Worm (Caenorhabditis elegans): Measurements from ENCODE around the gene mam-1.

mam-1 gene

ce11 chrX:888294-888693, at the start of gene mam-1:
TSS of gene mam-1 (minus strand) at chrX:888394.
- no peak for TF ChIP-seq K11D2.4 (GFP tag; IDR thresholded peaks at IDR 0.05)
- TF ChIP-seq pbrm-1 (GFP tag; IDR thresholded peaks at IDR 0.05) = no peak
- no peak for TF ChIP-seq madf-10 (tag; optimal IDR thresholded peaks at IDR 0.05)
- no peak for TF ChIP-seq lsy-27 (tag; optimal IDR thresholded peaks at IDR 0.05; ENCODE audit: borderline replicate concordance, insufficient read depth)
- no peak for TF ChIP-seq Y95B8A.8 (GFP tag; IDR thresholded peaks at IDR 0.05)
- TF ChIP-seq somi-1 (GFP tag; optimal IDR thresholded peaks at IDR 0.05) = no peak

ce11 chrX:936013-936412, 47.8 kb upstream of the mam-1 start:
- peak; percentile 47; the same call in 1 of the 2 replicates for TF ChIP-seq hmg-1.2 (GFP tag; IDR thresholded peaks at IDR 0.05)
- TF ChIP-seq snpc-4 (GFP tag; optimal IDR thresholded peaks at IDR 0.05) = no peak
- TF ChIP-seq snpc-4 (tag; optimal IDR thresholded peaks at IDR 0.05) = peak in 3 of 4 experiments; percentile 56 to 93 (median 92)
- TF ChIP-seq lag-1 (GFP tag; IDR thresholded peaks at IDR 0.05) = no peak

- TF ChIP-seq mcd-1 (GFP tag; IDR thresholded peaks at IDR 0.05) = no peak
- no peak for TF ChIP-seq fkh-3 (tag; optimal IDR thresholded peaks at IDR 0.05)
- TF ChIP-seq nhr-120 (GFP tag; IDR thresholded peaks at IDR 0.05) = no peak
- TF ChIP-seq madf-10 (tag; optimal IDR thresholded peaks at IDR 0.05) = no peak
- no peak for TF ChIP-seq F55B11.4 (tag; optimal IDR thresholded peaks at IDR 0.05; ENCODE audit: borderline replicate concordance, insufficient read depth)
- no peak for TF ChIP-seq dpff-1 (tag; optimal IDR thresholded peaks at IDR 0.05)
- no peak for TF ChIP-seq hrde-1 (tag; optimal IDR thresholded peaks at IDR 0.05; ENCODE audit: borderline replicate concordance)
- no peak for TF ChIP-seq ZK185.1 (tag; optimal IDR thresholded peaks at IDR 0.05; ENCODE audit: poor library complexity, severe bottlenecking)
- TF ChIP-seq ceh-79 (tag; optimal IDR thresholded peaks at IDR 0.05) = no peak
- TF ChIP-seq F49E8.2 (tag; optimal IDR thresholded peaks at IDR 0.05; ENCODE audit: insufficient read depth) = no peak
- TF ChIP-seq F22D6.2 (tag; optimal IDR thresholded peaks at IDR 0.05) = no peak
- TF ChIP-seq attf-3 (GFP tag; conservative IDR thresholded peaks at IDR 0.05) = no peak
Measured at ce11 chrX:933504-933903, 45.3 kb upstream of the mam-1 start, which contains the start of gene F35H12.1. TSS of gene F35H12.1 (plus strand) at chrX:933804.

DNA sequence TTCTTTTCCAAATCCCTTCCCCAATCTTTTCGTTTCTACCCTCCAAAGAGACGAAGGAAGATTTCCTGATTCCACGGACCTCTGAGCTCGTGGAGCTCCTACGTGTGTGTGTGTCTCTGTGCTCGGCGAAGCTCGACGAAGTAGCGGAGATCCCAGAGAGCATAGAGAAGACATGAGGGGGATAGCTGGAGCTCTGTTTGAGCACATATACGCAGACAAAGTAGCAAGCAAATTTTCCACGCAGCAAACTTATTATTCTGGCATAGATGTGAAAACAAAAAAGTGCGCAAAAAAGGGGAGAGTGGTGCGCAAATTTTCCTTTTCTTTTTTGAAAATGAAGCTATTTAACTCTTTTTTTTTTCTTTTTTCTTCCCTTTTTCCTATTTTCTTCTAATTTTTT, 44.7 kb upstream of the mam-1 start:
- TF ChIP-seq repo-1 (tag; optimal IDR thresholded peaks at IDR 0.05) = no peak
- peak; percentile 4; the same call in 1 of the 2 replicates for TF ChIP-seq hmg-1.2 (GFP tag; IDR thresholded peaks at IDR 0.05)
- peak; percentile 0 for TF ChIP-seq ceh-27 (GFP tag; optimal IDR thresholded peaks at IDR 0.05)
- 0 out of 2 replicates have a peak, but pooled peaks have one; percentile 45 for TF ChIP-seq K11D2.4 (GFP tag; IDR thresholded peaks at IDR 0.05)
- no peak for TF ChIP-seq ekl-4 (GFP tag; IDR thresholded peaks at IDR 0.05)

DNA sequence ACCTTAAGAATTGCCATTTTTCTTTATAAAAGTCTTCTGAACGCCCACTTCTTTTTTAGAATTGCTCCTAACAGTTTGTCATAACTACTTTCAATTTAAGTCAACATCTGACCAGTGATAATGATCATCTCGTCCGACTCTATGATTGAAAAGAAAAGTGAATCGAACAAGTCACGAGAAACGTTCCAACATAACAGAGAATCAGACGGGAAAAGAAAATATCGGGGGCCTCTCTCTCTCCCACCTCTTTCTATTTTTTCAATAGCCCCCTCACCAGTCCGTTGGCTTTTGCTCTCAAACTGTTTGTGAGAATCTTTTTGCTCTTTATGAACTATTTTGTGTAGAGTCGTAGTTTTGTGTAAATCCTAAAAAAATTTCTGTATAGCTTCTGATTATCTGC, 39.4 kb upstream of the mam-1 start:
- no peak for TF ChIP-seq die-1 (tag; optimal IDR thresholded peaks at IDR 0.05)
- no peak for TF ChIP-seq snpc-4 (GFP tag; optimal IDR thresholded peaks at IDR 0.05)
- no peak for TF ChIP-seq snpc-4 (tag; optimal IDR thresholded peaks at IDR 0.05)
- TF ChIP-seq atf-7 (tag; optimal IDR thresholded peaks at IDR 0.05) = no peak
- no peak for TF ChIP-seq F23B12.7 (tag; optimal IDR thresholded peaks at IDR 0.05; ENCODE audit: insufficient read depth)
- no peak for TF ChIP-seq chd-7 (tag; optimal IDR thresholded peaks at IDR 0.05)
- TF ChIP-seq lag-1 (GFP tag; IDR thresholded peaks at IDR 0.05) = no peak
- no peak for TF ChIP-seq F39B2.1 (GFP tag; IDR thresholded peaks at IDR 0.05)
- no peak for TF ChIP-seq snpc-1.1 (tag; optimal IDR thresholded peaks at IDR 0.05; ENCODE audit: insufficient read depth)

Measured in whole organism, young adult.